Fruit fly (Drosophila melanogaster) whole organism, embryonic: ENCODE results near the gene CG32099.
A peak's percentile ranks its signal among the peaks of the same experiment; 100 is the strongest.

Experiments used
- Blimp-1 ChIP-seq: fragments of 200-800 bp; sonication (Bioruptor generic); optimal IDR thresholded peaks from 3 replicates; lab custom pipeline; 2018; ENCODE audit warnings: missing biosample characterization, missing genetic modification characterization, mild to moderate bottlenecking, moderate library complexity, missing genetic modification reagents
- C15 ChIP-seq: fragments of 200-800 bp; sonication (Bioruptor generic); IDR thresholded peaks from 3 replicates; pipeline ENCODE4 v1.3.6; 2022; ENCODE audit warnings: missing biosample characterization, missing genetic modification characterization
- CG1024 ChIP-seq: fragments of 200-800 bp; sonication (Bioruptor generic); IDR thresholded peaks from 2 replicates; pipeline ENCODE4 v1.3.6; 2022; ENCODE audit warnings: missing biosample characterization, missing genetic modification characterization
- CG10321 ChIP-seq: fragments of 200-800 bp; sonication (Bioruptor generic); IDR thresholded peaks from 2 replicates; pipeline ENCODE4 v1.3.6; 2022; ENCODE audit warnings: missing biosample characterization, missing genetic modification characterization
- CG12104 ChIP-seq: fragments of 200-800 bp; sonication (Bioruptor generic); optimal IDR thresholded peaks from 3 replicates; lab custom pipeline; 2016; ENCODE audit warnings: missing biosample characterization, missing genetic modification characterization
- CG13424 ChIP-seq: fragments of 200-800 bp; sonication (Bioruptor generic); optimal IDR thresholded peaks from 2 replicates; lab custom pipeline; 2019; ENCODE audit warnings: missing biosample characterization, mild to moderate bottlenecking, missing genetic modification characterization, moderate library complexity
- CG15479 ChIP-seq: fragments of 200-800 bp; sonication (Bioruptor generic); optimal IDR thresholded peaks from 3 replicates; lab custom pipeline; 2019; ENCODE audit warnings: missing biosample characterization, mild to moderate bottlenecking, missing genetic modification characterization, moderate library complexity
- CG1647 ChIP-seq: fragments of 200-800 bp; sonication (Bioruptor generic); optimal IDR thresholded peaks from 3 replicates; lab custom pipeline; 2016; ENCODE audit warnings: missing biosample characterization, missing genetic modification characterization
- CG18599 ChIP-seq: fragments of 200-800 bp; sonication (Bioruptor generic); optimal IDR thresholded peaks from 3 replicates; lab custom pipeline; 2017; ENCODE audit warnings: missing biosample characterization, missing genetic modification characterization, mild to moderate bottlenecking, moderate library complexity, missing genetic modification reagents
- CG2116 ChIP-seq: fragments of 200-800 bp; sonication (Bioruptor generic); optimal IDR thresholded peaks from 3 replicates; lab custom pipeline; 2018; ENCODE audit warnings: missing biosample characterization, mild to moderate bottlenecking, missing genetic modification characterization
- CG2129 ChIP-seq: fragments of 200-800 bp; sonication (Bioruptor generic); IDR thresholded peaks from 2 replicates; pipeline ENCODE4 v1.3.6; 2022; ENCODE audit warnings: missing biosample characterization, missing genetic modification characterization; ENCODE audit not compliant: partially characterized antibody
- CG30403 ChIP-seq: fragments of 200-800 bp; sonication (Bioruptor generic); optimal IDR thresholded peaks from 3 replicates; lab custom pipeline; 2016; ENCODE audit warnings: missing biosample characterization, missing genetic modification characterization
- CG31224 ChIP-seq: fragments of 200-800 bp; sonication (Bioruptor generic); IDR thresholded peaks from 2 replicates; pipeline ENCODE4 v1.3.6; 2022; ENCODE audit warnings: missing biosample characterization, missing genetic modification characterization
- CG31441 ChIP-seq: fragments of 200-800 bp; sonication (Bioruptor generic); IDR thresholded peaks from 2 replicates; pipeline ENCODE4 v1.3.6; 2022; ENCODE audit warnings: missing biosample characterization, missing genetic modification characterization
- CG32772 ChIP-seq: fragments of 200-800 bp; sonication (Bioruptor generic); IDR thresholded peaks from 2 replicates; pipeline ENCODE4 v1.3.6; 2022; ENCODE audit warnings: missing biosample characterization, missing genetic modification characterization
- CG33557 ChIP-seq: fragments of 200-800 bp; sonication (Bioruptor generic); optimal IDR thresholded peaks from 2 replicates; lab custom pipeline; 2019; ENCODE audit warnings: missing biosample characterization, mild to moderate bottlenecking, missing genetic modification characterization, moderate library complexity
- CG4328 ChIP-seq: fragments of 200-800 bp; sonication (Bioruptor generic); optimal IDR thresholded peaks from 3 replicates; lab custom pipeline; 2017; ENCODE audit warnings: missing biosample characterization, missing genetic modification reagents, missing genetic modification characterization
- CG4404 ChIP-seq: fragments of 200-800 bp; sonication (Bioruptor generic); IDR thresholded peaks from 2 replicates; pipeline ENCODE4 v1.3.6; 2022; ENCODE audit warnings: missing biosample characterization, missing genetic modification characterization
- CG6654 ChIP-seq: fragments of 200-800 bp; sonication (Bioruptor generic); optimal IDR thresholded peaks from 2 replicates; lab custom pipeline; 2017; ENCODE audit warnings: missing biosample characterization, mild to moderate bottlenecking, missing genetic modification characterization
- CG6765 ChIP-seq: fragments of 200-800 bp; sonication (Bioruptor generic); optimal IDR thresholded peaks from 3 replicates; lab custom pipeline; 2017; ENCODE audit warnings: missing biosample characterization, mild to moderate bottlenecking, missing genetic modification characterization
- CG7372 ChIP-seq: fragments of 200-800 bp; sonication (Bioruptor generic); IDR thresholded peaks from 2 replicates; pipeline ENCODE4 v1.3.6; 2022; ENCODE audit warnings: missing biosample characterization, missing genetic modification characterization
- CG7745 ChIP-seq: fragments of 200-800 bp; sonication (Bioruptor generic); optimal IDR thresholded peaks from 2 replicates; lab custom pipeline; 2018; ENCODE audit warnings: missing biosample characterization, mild to moderate bottlenecking, missing genetic modification characterization, moderate library complexity
- CG8924 ChIP-seq: fragments of 200-800 bp; optimal IDR thresholded peaks from 3 replicates; lab custom pipeline; 2019; ENCODE audit warnings: missing biosample characterization, mild to moderate bottlenecking, missing genetic modification characterization, moderate library complexity
- CHES-1-like ChIP-seq: fragments of 200-800 bp; sonication (Bioruptor generic); optimal IDR thresholded peaks from 2 replicates; lab custom pipeline; 2016; ENCODE audit warnings: missing biosample characterization, missing genetic modification characterization
- D ChIP-seq, 2 experiments: fragments of 200-800 bp in 1 of 2; fragments of >200 bp in 1 of 2; sonication (Bioruptor generic) in 1 of 2; optimal IDR thresholded peaks; 2 replicates in 1 of 2; 3 replicates in 1 of 2; lab custom pipeline; 2017; ENCODE audit warnings: mild to moderate bottlenecking in 1 of 2, missing biosample characterization in 1 of 2, missing genetic modification characterization in 1 of 2, missing genetic modification reagents in 1 of 2
- Dip3 ChIP-seq: fragments of 200-800 bp; sonication (Bioruptor generic); optimal IDR thresholded peaks from 3 replicates; lab custom pipeline; 2016; ENCODE audit warnings: missing biosample characterization, missing genetic modification characterization
- Fer1 ChIP-seq: fragments of 200-800 bp; sonication (Bioruptor generic); optimal IDR thresholded peaks from 2 replicates; lab custom pipeline; 2017; ENCODE audit warnings: missing biosample characterization, mild to moderate bottlenecking, missing genetic modification characterization
- HHEX ChIP-seq: fragments of 200-800 bp; sonication (Bioruptor generic); optimal IDR thresholded peaks from 3 replicates; lab custom pipeline; 2017; ENCODE audit warnings: missing biosample characterization, mild to moderate bottlenecking, missing genetic modification characterization, missing genetic modification reagents
- Hmr ChIP-seq: fragments of 200-800 bp; sonication (Bioruptor generic); optimal IDR thresholded peaks from 3 replicates; lab custom pipeline; 2017; ENCODE audit warnings: mild to moderate bottlenecking, missing biosample characterization, missing genetic modification reagents, missing genetic modification characterization
- Hr3 ChIP-seq: fragments of 200-800 bp; sonication (Bioruptor generic); optimal IDR thresholded peaks from 3 replicates; lab custom pipeline; 2016; ENCODE audit warnings: missing biosample characterization, missing genetic modification characterization
- Hr39 ChIP-seq: fragments of >200 bp; optimal IDR thresholded peaks from 2 replicates; lab custom pipeline; 2017
- Lhr ChIP-seq: fragments of 200-800 bp; sonication (Bioruptor generic); optimal IDR thresholded peaks from 3 replicates; lab custom pipeline; 2017; ENCODE audit warnings: mild to moderate bottlenecking, missing biosample characterization, missing genetic modification reagents, missing genetic modification characterization
- Oli ChIP-seq: fragments of 200-800 bp; sonication (Bioruptor generic); optimal IDR thresholded peaks from 2 replicates; lab custom pipeline; 2018; ENCODE audit warnings: missing biosample characterization, mild to moderate bottlenecking, missing genetic modification characterization, moderate library complexity
- Pdp1 ChIP-seq, 2 experiments: fragments of 200-800 bp; sonication (Bioruptor generic); optimal IDR thresholded peaks; 3 replicates each; lab custom pipeline; 2016; ENCODE audit warnings: missing biosample characterization in 2 of 2, missing genetic modification characterization in 2 of 2, mild to moderate bottlenecking in 1 of 2, moderate library complexity in 1 of 2
- caup ChIP-seq: fragments of 200-800 bp; sonication (Bioruptor generic); optimal IDR thresholded peaks from 3 replicates; lab custom pipeline; 2017; ENCODE audit warnings: missing biosample characterization, mild to moderate bottlenecking, missing genetic modification characterization, moderate library complexity; ENCODE audit not compliant: severe bottlenecking
- dpn ChIP-seq, 2 experiments: fragments of 200-800 bp; sonication (Bioruptor generic); optimal IDR thresholded peaks; 3 replicates each; lab custom pipeline; 2016; ENCODE audit warnings: missing biosample characterization in 2 of 2, missing genetic modification characterization in 2 of 2
- en ChIP-seq: fragments of 200-800 bp; sonication (Bioruptor generic); optimal IDR thresholded peaks from 2 replicates; lab custom pipeline; 2016; ENCODE audit warnings: missing biosample characterization, missing genetic modification characterization
- exex ChIP-seq: fragments of 200-800 bp; sonication (Bioruptor generic); optimal IDR thresholded peaks from 4 replicates; lab custom pipeline; 2018; ENCODE audit warnings: missing biosample characterization, mild to moderate bottlenecking, missing genetic modification characterization, moderate library complexity
- fd96Cb ChIP-seq: fragments of 200-800 bp; sonication (Bioruptor generic); optimal IDR thresholded peaks from 2 replicates; lab custom pipeline; 2018; ENCODE audit warnings: missing biosample characterization, mild to moderate bottlenecking, missing genetic modification characterization, moderate library complexity
- gfzf ChIP-seq: fragments of 200-800 bp; sonication (Bioruptor generic); optimal IDR thresholded peaks from 2 replicates; lab custom pipeline; 2016; ENCODE audit warnings: missing biosample characterization, mild to moderate bottlenecking, missing genetic modification characterization, moderate library complexity
- gsb ChIP-seq: fragments of 200-800 bp; sonication (Bioruptor generic); IDR thresholded peaks from 2 replicates; pipeline ENCODE4 v1.3.6; 2022; ENCODE audit warnings: missing biosample characterization, missing genetic modification characterization
- inv ChIP-seq: fragments of 200-800 bp; sonication (Bioruptor generic); IDR thresholded peaks from 2 replicates; pipeline ENCODE4 v1.3.6; 2022; ENCODE audit warnings: missing biosample characterization, missing genetic modification characterization; ENCODE audit not compliant: partially characterized antibody
- jigr1 ChIP-seq: fragments of 200-800 bp; sonication (Bioruptor generic); IDR thresholded peaks from 3 replicates; pipeline ENCODE4 v1.3.6; 2022; ENCODE audit warnings: missing biosample characterization, missing genetic modification characterization
- kay ChIP-seq: fragments of 200-800 bp; sonication (Bioruptor generic); optimal IDR thresholded peaks from 2 replicates; lab custom pipeline; 2016; ENCODE audit warnings: missing biosample characterization, missing genetic modification characterization
- ken ChIP-seq: fragments of 200-800 bp; sonication (Bioruptor generic); IDR thresholded peaks from 3 replicates; pipeline ENCODE4 v1.3.6; 2022; ENCODE audit warnings: missing biosample characterization, missing genetic modification characterization
- oc ChIP-seq: fragments of 200-800 bp; sonication (Bioruptor generic); optimal IDR thresholded peaks from 2 replicates; lab custom pipeline; 2018; ENCODE audit warnings: missing biosample characterization, mild to moderate bottlenecking, missing genetic modification characterization, moderate library complexity
- org-1 ChIP-seq: fragments of 200-800 bp; sonication (Bioruptor generic); optimal IDR thresholded peaks from 2 replicates; lab custom pipeline; 2017; ENCODE audit warnings: missing biosample characterization, missing genetic modification characterization
- row ChIP-seq: fragments of 200-800 bp; sonication (Bioruptor generic); IDR thresholded peaks from 3 replicates; pipeline ENCODE4 v1.3.6; 2022; ENCODE audit warnings: missing biosample characterization, missing genetic modification characterization
- so ChIP-seq: fragments of 200-800 bp; sonication (Bioruptor generic); IDR thresholded peaks from 3 replicates; pipeline ENCODE4 v1.3.6; 2022; ENCODE audit warnings: missing biosample characterization, missing genetic modification characterization
- tin ChIP-seq: fragments of 200-800 bp; sonication (Bioruptor generic); optimal IDR thresholded peaks from 3 replicates; lab custom pipeline; 2016; ENCODE audit warnings: missing biosample characterization, missing genetic modification characterization

Gene CG32099

dm6 chr3L:12139232-12139698 lies 9.8 kb upstream of the CG32099 start (continued):
- TF ChIP-seq oc (tag; lab: Kevin White, UChicago), result no peak
- no peak for TF ChIP-seq jigr1 (GFP tag; lab: Robert Waterston, UW)
- TF ChIP-seq CG15479 (GFP tag; lab: Kevin White, UChicago), result no peak
- TF ChIP-seq en (GFP tag; lab: Kevin White, UChicago), result peak; percentile 27
- TF ChIP-seq Dip3 (GFP tag; lab: Kevin White, UChicago), result peak; percentile 29
- TF ChIP-seq CG30403 (GFP tag; lab: Kevin White, UChicago), result peak; percentile 56
- peak; percentile 57 for TF ChIP-seq Oli (tag; lab: Kevin White, UChicago)
- peak; percentile 70 for TF ChIP-seq row (GFP tag; lab: Robert Waterston, UW)
- no peak for TF ChIP-seq CG2116
- TF ChIP-seq CG4404, result peak; percentile 36; the same call in 1 of the 2 replicates
- peak; percentile 62 for TF ChIP-seq CG13424 (tag; lab: Kevin White, UChicago)
- no peak for TF ChIP-seq C15 (GFP tag; lab: Robert Waterston, UW)
- TF ChIP-seq Hr39 (lab: Kevin White, UChicago), result no peak
- TF ChIP-seq CG32772 (GFP tag; lab: Robert Waterston, UW), result no peak
- TF ChIP-seq CG7372 (GFP tag; lab: Robert Waterston, UW), result no peak
- TF ChIP-seq exex (tag; lab: Kevin White, UChicago), result peak; percentile 25
- TF ChIP-seq fd96Cb (tag; lab: Kevin White, UChicago), result peak; percentile 36
- TF ChIP-seq CG10321 (GFP tag; lab: Robert Waterston, UW), result no peak
- TF ChIP-seq CG6765, result peak; percentile 10
- TF ChIP-seq tin (GFP tag; lab: Kevin White, UChicago), result peak; percentile 45
- 0 out of 2 replicates have a peak, but pooled peaks have one; percentile 16 for TF ChIP-seq CG31224 (GFP tag; lab: Robert Waterston, UW)
- peak; percentile 61 for TF ChIP-seq CG18599 (GFP tag; lab: Kevin White, UChicago)
- peak; percentile 7 for TF ChIP-seq CG1647
- peak; percentile 57 for TF ChIP-seq Fer1 (GFP tag; lab: Kevin White, UChicago)
- TF ChIP-seq caup (GFP tag; lab: Kevin White, UChicago), result peak; percentile 2
- TF ChIP-seq Hr3 (GFP tag; lab: Kevin White, UChicago), result peak; percentile 16
- peak; percentile 2 for TF ChIP-seq CG33557 (GFP tag; lab: Kevin White, UChicago)
- TF ChIP-seq CG7745 (tag; lab: Kevin White, UChicago), result no peak
- TF ChIP-seq kay (GFP tag; lab: Kevin White, UChicago), result no peak
- no peak for TF ChIP-seq gsb (GFP tag; lab: Robert Waterston, UW)
- TF ChIP-seq CG4328 (GFP tag; lab: Kevin White, UChicago), result peak; percentile 15
- peak; percentile 43; the same call in 1 of the 2 replicates for TF ChIP-seq CG31441
- TF ChIP-seq CG1024 (GFP tag; lab: Robert Waterston, UW), result no peak
- peak; percentile 50 for TF ChIP-seq CHES-1-like (GFP tag; lab: Kevin White, UChicago)
- TF ChIP-seq gfzf (GFP tag; lab: Kevin White, UChicago), result no peak
- TF ChIP-seq org-1 (GFP tag; lab: Kevin White, UChicago), result peak; percentile 53
- TF ChIP-seq Hmr (GFP tag; lab: Kevin White, UChicago), result peak; percentile 61
- TF ChIP-seq CG8924 (tag; lab: Kevin White, UChicago), result peak; percentile 56
- no peak for TF ChIP-seq Lhr
- peak; percentile 46 for TF ChIP-seq HHEX (GFP tag; lab: Kevin White, UChicago)
- TF ChIP-seq Pdp1 (GFP tag; optimal IDR thresholded peaks at IDR 0.05; lab: Kevin White, UChicago), result peak; percentile 38 to 40
- no peak; the same call in 2 of the 3 replicates for TF ChIP-seq ken (GFP tag; lab: Robert Waterston, UW)
- TF ChIP-seq D (optimal IDR thresholded peaks at IDR 0.05; lab: Kevin White, UChicago), result no peak
- TF ChIP-seq D (GFP tag; optimal IDR thresholded peaks at IDR 0.05; lab: Kevin White, UChicago), result peak; percentile 35
- peak in 1 of 2 experiments; percentile 56 for TF ChIP-seq dpn (GFP tag; optimal IDR thresholded peaks at IDR 0.05; lab: Kevin White, UChicago)
- no peak for TF ChIP-seq Blimp-1 (GFP tag; lab: Kevin White, UChicago)
- no peak for TF ChIP-seq CG2129 (GFP tag; lab: Robert Waterston, UW)
- TF ChIP-seq so, result 0 out of 3 replicates have a peak, but pooled peaks have one; percentile 28
- TF ChIP-seq inv (GFP tag; lab: Robert Waterston, UW), result no peak
- no peak for TF ChIP-seq CG6654 (GFP tag; lab: Kevin White, UChicago)
- peak; percentile 11 for TF ChIP-seq CG12104 (GFP tag; lab: Kevin White, UChicago)
